Fruit fly (Drosophila melanogaster) whole organism, embryonic: ENCODE measurements around the gene PLCXD.
A peak's percentile ranks its signal among the peaks of the same experiment; 100 is the strongest.

Experiments used
- Abd-B ChIP-seq: fragments of 200-800 bp; sonication (Bioruptor generic); optimal IDR thresholded peaks from 2 replicates; lab custom pipeline; 2018; ENCODE audit warnings: missing biosample characterization, mild to moderate bottlenecking, missing genetic modification characterization, moderate library complexity
- Asciz ChIP-seq: fragments of 200-800 bp; sonication (Bioruptor generic); optimal IDR thresholded peaks from 2 replicates; lab custom pipeline; 2017; ENCODE audit warnings: missing biosample characterization, mild to moderate bottlenecking, missing genetic modification characterization, missing genetic modification reagents
- Atf3 ChIP-seq: fragments of 200-800 bp; sonication (Bioruptor generic); optimal IDR thresholded peaks from 3 replicates; lab custom pipeline; 2016; ENCODE audit warnings: missing biosample characterization, missing genetic modification characterization
- BEAF-32 ChIP-seq: fragments of 200-800 bp; sonication (Bioruptor generic); optimal IDR thresholded peaks from 3 replicates; lab custom pipeline; 2017; ENCODE audit warnings: missing biosample characterization, missing genetic modification characterization, mild to moderate bottlenecking, moderate library complexity, missing genetic modification reagents
- CG12391 ChIP-seq: fragments of 200-800 bp; sonication (Bioruptor generic); optimal IDR thresholded peaks from 3 replicates; lab custom pipeline; 2018; ENCODE audit warnings: missing biosample characterization, mild to moderate bottlenecking, missing genetic modification characterization, moderate library complexity
- CG14014 ChIP-seq: fragments of 200-800 bp; sonication (Bioruptor generic); IDR thresholded peaks from 2 replicates; pipeline ENCODE4 v1.3.6; 2022; ENCODE audit warnings: missing biosample characterization, missing genetic modification characterization
- CG14860 ChIP-seq: fragments of 200-800 bp; sonication (Bioruptor generic); IDR thresholded peaks from 3 replicates; pipeline ENCODE4 v1.3.6; 2022; ENCODE audit warnings: missing biosample characterization, missing genetic modification characterization; ENCODE audit not compliant: partially characterized antibody
- CG1792 ChIP-seq: fragments of 200-800 bp; sonication (Bioruptor generic); optimal IDR thresholded peaks from 2 replicates; lab custom pipeline; 2016; ENCODE audit warnings: missing biosample characterization, missing genetic modification characterization
- CG2202 ChIP-seq: fragments of 200-800 bp; sonication (Bioruptor generic); optimal IDR thresholded peaks from 2 replicates; lab custom pipeline; 2018; ENCODE audit warnings: missing biosample characterization, mild to moderate bottlenecking, missing genetic modification characterization
- CG2712 ChIP-seq: fragments of 200-800 bp; optimal IDR thresholded peaks from 3 replicates; lab custom pipeline; 2019; ENCODE audit warnings: missing biosample characterization, mild to moderate bottlenecking, missing genetic modification characterization, moderate library complexity
- CG33213 ChIP-seq: fragments of 200-800 bp; sonication (Bioruptor generic); optimal IDR thresholded peaks from 3 replicates; lab custom pipeline; 2016; ENCODE audit warnings: missing biosample characterization, missing genetic modification characterization
- CG34376 ChIP-seq: fragments of 200-800 bp; sonication (Bioruptor generic); optimal IDR thresholded peaks from 2 replicates; lab custom pipeline; 2018; ENCODE audit warnings: missing biosample characterization, mild to moderate bottlenecking, missing genetic modification characterization
- CG34422 ChIP-seq: fragments of 200-800 bp; sonication (Bioruptor generic); IDR thresholded peaks from 3 replicates; pipeline ENCODE4 v1.3.6; 2022; ENCODE audit warnings: missing biosample characterization, missing genetic modification characterization
- CG4854 ChIP-seq: fragments of 200-800 bp; sonication (Bioruptor generic); optimal IDR thresholded peaks from 2 replicates; lab custom pipeline; 2016; ENCODE audit warnings: missing biosample characterization, missing genetic modification characterization, inconsistent platforms
- CG7357 ChIP-seq: fragments of 200-800 bp; sonication (Bioruptor generic); IDR thresholded peaks from 3 replicates; pipeline ENCODE4 v1.3.6; 2022; ENCODE audit warnings: missing biosample characterization, missing genetic modification characterization
- CG8388 ChIP-seq: fragments of 200-800 bp; sonication (Bioruptor generic); optimal IDR thresholded peaks from 2 replicates; lab custom pipeline; 2019; ENCODE audit warnings: missing biosample characterization, mild to moderate bottlenecking, missing genetic modification characterization, moderate library complexity
- CG8765 ChIP-seq: fragments of 200-800 bp; sonication (Bioruptor generic); IDR thresholded peaks from 2 replicates; pipeline ENCODE4 v1.3.6; 2022; ENCODE audit warnings: missing biosample characterization, missing genetic modification characterization
- CG8924 ChIP-seq: fragments of 200-800 bp; optimal IDR thresholded peaks from 3 replicates; lab custom pipeline; 2019; ENCODE audit warnings: missing biosample characterization, mild to moderate bottlenecking, missing genetic modification characterization, moderate library complexity
- Doc2 ChIP-seq: fragments of 200-800 bp; sonication (Bioruptor generic); IDR thresholded peaks from 2 replicates; pipeline ENCODE4 v1.3.6; 2022; ENCODE audit warnings: missing biosample characterization, missing genetic modification characterization
- H15 ChIP-seq: fragments of 200-800 bp; sonication (Bioruptor generic); IDR thresholded peaks from 3 replicates; pipeline ENCODE4 v1.3.6; 2022; ENCODE audit warnings: missing biosample characterization, missing genetic modification characterization
- Kr ChIP-seq: fragments of 200-800 bp; sonication (Bioruptor generic); optimal IDR thresholded peaks from 2 replicates; lab custom pipeline; 2017; ENCODE audit warnings: missing biosample characterization, mild to moderate bottlenecking, missing genetic modification characterization
- Lpt ChIP-seq: fragments of >200 bp; optimal IDR thresholded peaks from 2 replicates; lab custom pipeline; 2018; ENCODE audit warnings: missing biosample characterization, missing genetic modification characterization
- MESR4 ChIP-seq: fragments of 200-800 bp; sonication (Bioruptor generic); optimal IDR thresholded peaks from 2 replicates; lab custom pipeline; 2018; ENCODE audit warnings: missing biosample characterization, mild to moderate bottlenecking, missing genetic modification characterization, moderate library complexity
- NC2α ChIP-seq: fragments of 200-800 bp; sonication (Bioruptor generic); optimal IDR thresholded peaks from 2 replicates; lab custom pipeline; 2016; ENCODE audit warnings: missing biosample characterization, missing genetic modification characterization
- NC2β ChIP-seq: fragments of 200-800 bp; sonication (Bioruptor generic); optimal IDR thresholded peaks from 2 replicates; lab custom pipeline; 2016; ENCODE audit warnings: missing biosample characterization, missing genetic modification characterization
- Six4 ChIP-seq: fragments of 200-800 bp; sonication (Bioruptor generic); optimal IDR thresholded peaks from 2 replicates; lab custom pipeline; 2016; ENCODE audit warnings: missing biosample characterization, missing genetic modification characterization
- Sox102F ChIP-seq: fragments of 200-800 bp; sonication (Bioruptor generic); optimal IDR thresholded peaks from 2 replicates; lab custom pipeline; 2018; ENCODE audit warnings: missing biosample characterization, mild to moderate bottlenecking, missing genetic modification characterization, moderate library complexity
- Sry-β ChIP-seq: fragments of 200-800 bp; sonication (Bioruptor generic); optimal IDR thresholded peaks from 2 replicates; lab custom pipeline; 2018; ENCODE audit warnings: missing biosample characterization, mild to moderate bottlenecking, missing genetic modification characterization, moderate library complexity
- TFAM ChIP-seq: fragments of 200-800 bp; sonication (Bioruptor generic); optimal IDR thresholded peaks from 2 replicates; lab custom pipeline; 2017; ENCODE audit warnings: missing biosample characterization, missing genetic modification characterization, inconsistent platforms
- Vsx1 ChIP-seq: fragments of 200-800 bp; sonication (Bioruptor generic); optimal IDR thresholded peaks from 2 replicates; lab custom pipeline; 2017; ENCODE audit warnings: missing biosample characterization, mild to moderate bottlenecking, missing genetic modification characterization, missing genetic modification reagents
- Xrp1 ChIP-seq: fragments of 200-800 bp; sonication (Bioruptor generic); IDR thresholded peaks from 2 replicates; pipeline ENCODE4 v1.3.6; 2022; ENCODE audit warnings: missing biosample characterization, missing genetic modification characterization
- az2 ChIP-seq: fragments of 200-800 bp; sonication (Bioruptor generic); optimal IDR thresholded peaks from 3 replicates; lab custom pipeline; 2016; ENCODE audit warnings: missing biosample characterization, missing genetic modification characterization
- bigmax ChIP-seq: fragments of 200-800 bp; sonication (Bioruptor generic); optimal IDR thresholded peaks from 2 replicates; lab custom pipeline; 2018; ENCODE audit warnings: missing biosample characterization, mild to moderate bottlenecking, missing genetic modification characterization
- chif ChIP-seq, 2 experiments: fragments of 200-800 bp; sonication (Bioruptor generic); optimal IDR thresholded peaks; 3 replicates each; lab custom pipeline; 2016; ENCODE audit warnings: missing biosample characterization in 2 of 2, missing genetic modification characterization in 2 of 2
- danr ChIP-seq: fragments of 200-800 bp; sonication (Bioruptor generic); IDR thresholded peaks from 2 replicates; pipeline ENCODE4 v1.3.6; 2022; ENCODE audit warnings: missing biosample characterization, missing genetic modification characterization
- dati ChIP-seq: fragments of 200-800 bp; sonication (Bioruptor generic); IDR thresholded peaks from 2 replicates; pipeline ENCODE4 v1.3.6; 2022; ENCODE audit warnings: missing biosample characterization, missing genetic modification characterization
- dm ChIP-seq: fragments of 200-800 bp; sonication (Bioruptor generic); optimal IDR thresholded peaks from 3 replicates; lab custom pipeline; 2016; ENCODE audit warnings: missing biosample characterization, missing genetic modification characterization
- eyg ChIP-seq: fragments of 200-800 bp; sonication (Bioruptor generic); optimal IDR thresholded peaks from 3 replicates; lab custom pipeline; 2016; ENCODE audit warnings: missing biosample characterization, missing genetic modification characterization
- gcm2 ChIP-seq: fragments of 200-800 bp; sonication (Bioruptor generic); optimal IDR thresholded peaks from 2 replicates; lab custom pipeline; 2016; ENCODE audit warnings: missing biosample characterization, missing genetic modification characterization
- onecut ChIP-seq: fragments of 200-800 bp; sonication (Bioruptor generic); IDR thresholded peaks from 2 replicates; pipeline ENCODE4 v1.3.6; 2022; ENCODE audit warnings: missing biosample characterization, missing genetic modification characterization
- row ChIP-seq: fragments of 200-800 bp; sonication (Bioruptor generic); IDR thresholded peaks from 3 replicates; pipeline ENCODE4 v1.3.6; 2022; ENCODE audit warnings: missing biosample characterization, missing genetic modification characterization
- sens ChIP-seq: fragments of 200-800 bp; sonication (Bioruptor generic); peaks from one replicate; lab custom pipeline; 2016; ENCODE audit warnings: missing biosample characterization, missing genetic modification characterization
- sens-2 ChIP-seq: fragments of 200-800 bp; sonication (Bioruptor generic); IDR thresholded peaks from 2 replicates; pipeline ENCODE4 v1.3.6; 2022; ENCODE audit warnings: missing biosample characterization, missing genetic modification characterization
- sima ChIP-seq: fragments of 200-800 bp; sonication (Bioruptor generic); optimal IDR thresholded peaks from 2 replicates; lab custom pipeline; 2016; ENCODE audit warnings: missing biosample characterization, missing genetic modification characterization
- sqz ChIP-seq: fragments of 200-800 bp; sonication (Bioruptor generic); optimal IDR thresholded peaks from 3 replicates; lab custom pipeline; 2018; ENCODE audit warnings: missing biosample characterization, mild to moderate bottlenecking, missing genetic modification characterization
- tio ChIP-seq: fragments of 200-800 bp; sonication (Bioruptor generic); optimal IDR thresholded peaks from 2 replicates; lab custom pipeline; 2017; ENCODE audit warnings: missing biosample characterization, missing genetic modification characterization, inconsistent platforms
- tna ChIP-seq: fragments of 200-800 bp; sonication (Bioruptor generic); IDR thresholded peaks from 2 replicates; pipeline ENCODE4 v1.3.6; 2022; ENCODE audit warnings: missing biosample characterization, missing genetic modification characterization; ENCODE audit not compliant: partially characterized antibody
- wdn ChIP-seq: fragments of 200-800 bp; sonication (Bioruptor generic); IDR thresholded peaks from 2 replicates; pipeline ENCODE4 v1.3.6; 2022; ENCODE audit warnings: missing biosample characterization, missing genetic modification characterization
- zen2 ChIP-seq: fragments of 200-800 bp; sonication (Bioruptor generic); IDR thresholded peaks from 3 replicates; pipeline ENCODE4 v1.3.6; 2022; ENCODE audit warnings: missing biosample characterization, missing genetic modification characterization; ENCODE audit not compliant: partially characterized antibody
- zf30C ChIP-seq: fragments of 200-800 bp; sonication (Bioruptor generic); optimal IDR thresholded peaks from 3 replicates; lab custom pipeline; 2018; ENCODE audit warnings: missing biosample characterization, mild to moderate bottlenecking, missing genetic modification characterization
- zfh2 ChIP-seq: fragments of 200-800 bp; sonication (Bioruptor generic); optimal IDR thresholded peaks from 2 replicates; lab custom pipeline; 2016; ENCODE audit warnings: missing biosample characterization, missing genetic modification characterization

The PLCXD gene

dm6 chr2L:12010100-12010876, 38.9 kb upstream of the PLCXD start (continued):
- TF ChIP-seq zen2 (no peak), CG34376 (peak; percentile 98), Abd-B (no peak), NC2β (no peak), CG8924 (peak; percentile 67), Six4 (GFP tag; lab: Kevin White, UChicago) (no peak), chif (GFP tag; optimal IDR thresholded peaks at IDR 0.05; lab: Kevin White, UChicago) (no peak), CG8388 (GFP tag; lab: Kevin White, UChicago) (peak; percentile 16), CG2712 (tag; lab: Kevin White, UChicago) (peak; percentile 2), Asciz (GFP tag; lab: Kevin White, UChicago) (peak; percentile 12), CG34422 (GFP tag; lab: Robert Waterston, UW) (no peak), Lpt (GFP tag; lab: Kevin White, UChicago) (no peak), zfh2 (GFP tag; lab: Kevin White, UChicago) (no peak), MESR4 (GFP tag; lab: Kevin White, UChicago) (no peak), sens (peak; percentile 84), CG33213 (no peak), CG1792 (GFP tag; lab: Kevin White, UChicago) (no peak), sima (GFP tag; lab: Kevin White, UChicago) (no peak), NC2α (GFP tag; lab: Kevin White, UChicago) (no peak), Sox102F (GFP tag; lab: Kevin White, UChicago) (no peak), dm (no peak), bigmax (GFP tag; lab: Kevin White, UChicago) (no peak), CG14014 (GFP tag; lab: Robert Waterston, UW) (no peak), CG8765 (GFP tag; lab: Robert Waterston, UW) (no peak), sens-2 (GFP tag; lab: Robert Waterston, UW) (no peak), sqz (GFP tag; lab: Kevin White, UChicago) (peak; percentile 50), row (GFP tag; lab: Robert Waterston, UW) (no peak), Vsx1 (GFP tag; lab: Kevin White, UChicago) (peak; percentile 43), danr (GFP tag; lab: Robert Waterston, UW) (no peak), Xrp1 (GFP tag; lab: Robert Waterston, UW) (no peak), gcm2 (GFP tag; lab: Kevin White, UChicago) (no peak), TFAM (GFP tag; lab: Kevin White, UChicago) (no peak), eyg (GFP tag; lab: Kevin White, UChicago) (no peak), tio (GFP tag; lab: Kevin White, UChicago) (no peak), CG2202 (tag; lab: Kevin White, UChicago) (no peak), onecut (peak; percentile 63), zf30C (GFP tag; lab: Kevin White, UChicago) (no peak), Sry-β (GFP tag; lab: Kevin White, UChicago) (peak; percentile 36), Kr (GFP tag; lab: Kevin White, UChicago) (peak; percentile 13), BEAF-32 (GFP tag; lab: Kevin White, UChicago) (no peak), tna (GFP tag; lab: Robert Waterston, UW) (no peak), CG14860 (GFP tag; lab: Robert Waterston, UW) (no peak), wdn (GFP tag; lab: Robert Waterston, UW) (no peak), CG12391 (peak; percentile 0), az2 (GFP tag; lab: Kevin White, UChicago) (no peak), H15 (GFP tag; lab: Robert Waterston, UW) (no peak), CG7357 (GFP tag; lab: Robert Waterston, UW) (no peak), dati (GFP tag; lab: Robert Waterston, UW) (no peak), CG4854 (GFP tag; lab: Kevin White, UChicago) (no peak), Doc2 (GFP tag; lab: Robert Waterston, UW) (no peak), Atf3 (no peak)
